Worm (Caenorhabditis elegans) whole organism, L1 larva: ENCODE measurements around the gene T05E12.6.

Experiments used
- C04F5.9 ChIP-seq: sonication (generic microtip); optimal IDR thresholded peaks from 2 replicates; lab custom pipeline; 2016; ENCODE audit warnings: missing genetic modification characterization, missing compliant biosample characterization
- C16A3.4 ChIP-seq: fragments of 150-350 bp; optimal IDR thresholded peaks from 2 replicates; lab custom pipeline; 2014; ENCODE audit warnings: missing biosample characterization, missing genetic modification characterization
- Y116A8C.19 ChIP-seq: sonication (generic microtip); optimal IDR thresholded peaks from 2 replicates; lab custom pipeline; 2016; ENCODE audit warnings: missing compliant biosample characterization, missing genetic modification characterization, borderline replicate concordance
- aly-2 ChIP-seq: fragments of 150-350 bp; optimal IDR thresholded peaks from 2 replicates; lab custom pipeline; 2014; ENCODE audit warnings: missing biosample characterization, missing genetic modification characterization
- ama-1 ChIP-seq: fragments of 150-350 bp; optimal IDR thresholded peaks from 2 replicates; lab custom pipeline; 2014
- blmp-1 ChIP-seq: fragments of 150-350 bp; optimal IDR thresholded peaks from 2 replicates; lab custom pipeline; 2014; ENCODE audit warnings: missing biosample characterization, missing genetic modification characterization
- ceh-8 ChIP-seq: fragments of 200-800 bp; sonication (Bioruptor generic); optimal IDR thresholded peaks from 2 replicates; lab custom pipeline; 2018; ENCODE audit warnings: mild to moderate bottlenecking, missing genetic modification characterization, moderate library complexity, missing compliant biosample characterization
- dpl-1 ChIP-seq, 3 experiments: fragments of 150-350 bp in 2 of 3; sonication (generic microtip) in 1 of 3; optimal IDR thresholded peaks; 2 replicates each; lab custom pipeline; 2014 to 2017; ENCODE audit warnings: missing biosample characterization in 3 of 3, missing genetic modification characterization in 3 of 3, missing genetic modification reagents in 3 of 3
- efl-1 ChIP-seq, 4 experiments: fragments of 150-350 bp; optimal IDR thresholded peaks in 3 of 4; peaks in 1 of 4; 1 replicate in 1 of 4; 2 replicates in 3 of 4; lab custom pipeline; 2014; ENCODE audit warnings: missing biosample characterization in 2 of 4, missing genetic modification characterization in 2 of 4, missing genetic modification reagents in 2 of 4
- egl-13 ChIP-seq: sonication (generic microtip); optimal IDR thresholded peaks from 2 replicates; lab custom pipeline; 2016; ENCODE audit warnings: missing genotype, missing genetic modification reagents, missing genetic modification characterization, missing compliant biosample characterization
- egl-27 ChIP-seq, 2 experiments: fragments of 150-350 bp in 1 of 2; sonication (generic microtip); optimal IDR thresholded peaks; 3 replicates each; lab custom pipeline; 2017 to 2018; ENCODE audit warnings: missing biosample characterization in 2 of 2, missing genetic modification characterization in 2 of 2, missing genetic modification reagents in 2 of 2
- elt-2 ChIP-seq: sonication (generic microtip); optimal IDR thresholded peaks from 2 replicates; lab custom pipeline; 2016; ENCODE audit warnings: missing genetic modification characterization, mild to moderate bottlenecking, inconsistent platforms, missing compliant biosample characterization, missing genetic modification reagents
- elt-3 ChIP-seq, 6 experiments: fragments of 150-350 bp in 1 of 6; sonication (generic microtip); optimal IDR thresholded peaks; 2 replicates each; lab custom pipeline; 2017 to 2018; ENCODE audit warnings: missing biosample characterization in 6 of 6, missing genetic modification characterization in 6 of 6, inconsistent platforms in 1 of 6
- hlh-17 ChIP-seq: fragments of 200-800 bp; sonication (Bioruptor generic); optimal IDR thresholded peaks from 2 replicates; lab custom pipeline; 2018; ENCODE audit warnings: missing genetic modification characterization, mild to moderate bottlenecking, missing compliant biosample characterization, moderate library complexity, borderline replicate concordance
- jun-1 ChIP-seq: fragments of 150-350 bp; optimal IDR thresholded peaks from 2 replicates; lab custom pipeline; 2014; ENCODE audit warnings: missing biosample characterization, missing genetic modification reagents, missing genetic modification characterization
- lin-15B ChIP-seq: fragments of 150-350 bp; sonication (generic microtip); optimal IDR thresholded peaks from 3 replicates; lab custom pipeline; 2014; ENCODE audit warnings: missing biosample characterization, missing genetic modification characterization
- lin-35 ChIP-seq, 2 experiments: fragments of 150-350 bp; optimal IDR thresholded peaks; 2 replicates each; lab custom pipeline; 2014; ENCODE audit warnings: missing biosample characterization in 2 of 2, missing genetic modification characterization in 2 of 2, missing genetic modification reagents in 2 of 2
- lin-39 ChIP-seq: fragments of 150-350 bp; optimal IDR thresholded peaks from 2 replicates; lab custom pipeline; 2014; ENCODE audit warnings: missing biosample characterization, missing genetic modification reagents, missing genetic modification characterization
- mab-9 ChIP-seq: fragments of 200-800 bp; sonication (Bioruptor generic); IDR thresholded peaks from 2 replicates; pipeline ENCODE4 v1.3.6; 2022; ENCODE audit warnings: missing genetic modification reagents, missing genetic modification characterization, missing compliant biosample characterization
- mdl-1 ChIP-seq, 2 experiments: fragments of 150-350 bp; optimal IDR thresholded peaks; 2 replicates each; lab custom pipeline; 2014 to 2017; ENCODE audit warnings: missing biosample characterization in 2 of 2, missing genetic modification characterization in 2 of 2, inconsistent platforms in 1 of 2
- nhr-11 ChIP-seq: fragments of 150-350 bp; optimal IDR thresholded peaks from 2 replicates; lab custom pipeline; 2014; ENCODE audit warnings: missing biosample characterization, missing genetic modification characterization
- nhr-47 ChIP-seq: sonication (generic microtip); optimal IDR thresholded peaks from 2 replicates; lab custom pipeline; 2016; ENCODE audit warnings: mild to moderate bottlenecking, missing genetic modification characterization, moderate library complexity, missing compliant biosample characterization
- nhr-76 ChIP-seq: sonication (generic microtip); optimal IDR thresholded peaks from 2 replicates; lab custom pipeline; 2017; ENCODE audit warnings: missing biosample characterization, missing genetic modification characterization
- nhr-84 ChIP-seq: sonication (generic microtip); optimal IDR thresholded peaks from 2 replicates; lab custom pipeline; 2017; ENCODE audit warnings: missing biosample characterization, missing genetic modification characterization
- nhr-90 ChIP-seq: sonication (generic microtip); optimal IDR thresholded peaks from 2 replicates; lab custom pipeline; 2016; ENCODE audit warnings: mild to moderate bottlenecking, missing genetic modification characterization, missing compliant biosample characterization; ENCODE audit not compliant: poor library complexity
- rnt-1 ChIP-seq: sonication (generic microtip); optimal IDR thresholded peaks from 2 replicates; lab custom pipeline; 2016; ENCODE audit warnings: mild to moderate bottlenecking, missing genetic modification characterization, moderate library complexity, missing compliant biosample characterization
- snpc-4 ChIP-seq: fragments of 150-350 bp; optimal IDR thresholded peaks from 2 replicates; lab custom pipeline; 2014; ENCODE audit warnings: missing biosample characterization, missing genetic modification characterization
- snu-23 ChIP-seq: sonication (generic microtip); optimal IDR thresholded peaks from 2 replicates; lab custom pipeline; 2016; ENCODE audit warnings: missing genetic modification characterization, missing compliant biosample characterization
- sup-37 ChIP-seq: fragments of 200-800 bp; sonication (Bioruptor generic); optimal IDR thresholded peaks from 2 replicates; lab custom pipeline; 2018; ENCODE audit warnings: mild to moderate bottlenecking, missing genetic modification characterization, missing compliant biosample characterization
- unc-30 ChIP-seq: sonication (generic microtip); optimal IDR thresholded peaks from 2 replicates; lab custom pipeline; 2017; ENCODE audit warnings: missing biosample characterization, missing genetic modification characterization
- unc-62 ChIP-seq: fragments of 150-350 bp; optimal IDR thresholded peaks from 2 replicates; lab custom pipeline; 2014; ENCODE audit warnings: missing biosample characterization, missing genetic modification reagents, missing genetic modification characterization
- vab-15 ChIP-seq: sonication (generic microtip); optimal IDR thresholded peaks from 2 replicates; lab custom pipeline; 2017; ENCODE audit warnings: missing genotype, mild to moderate bottlenecking, missing genetic modification characterization, missing compliant biosample characterization
- xbp-1 ChIP-seq: sonication (generic microtip); optimal IDR thresholded peaks from 2 replicates; lab custom pipeline; 2016; ENCODE audit warnings: missing genetic modification characterization, missing compliant biosample characterization
- zag-1 ChIP-seq: fragments of 150-350 bp; optimal IDR thresholded peaks from 2 replicates; lab custom pipeline; 2014; ENCODE audit warnings: missing biosample characterization, missing genetic modification characterization
- ztf-11 ChIP-seq, 2 experiments: sonication (generic microtip); optimal IDR thresholded peaks; 2 replicates each; lab custom pipeline; 2016 to 2017; ENCODE audit warnings: missing genetic modification characterization in 2 of 2, missing biosample characterization in 1 of 2, missing compliant biosample characterization in 1 of 2

Gene T05E12.6

ce11 chrV:17066634-17067033 lies 22.6 kb downstream of the T05E12.6 start:
- TF ChIP-seq lin-35 (GFP tag; optimal IDR thresholded peaks at IDR 0.05; lab: Kevin White, UChicago) (no peak), nhr-90 (tag; lab: Kevin White, UChicago) (no peak), nhr-76 (tag; lab: Kevin White, UChicago) (no peak), vab-15 (no peak), hlh-17 (GFP tag; lab: Kevin White, UChicago) (no peak), ama-1 (no peak), rnt-1 (tag; lab: Kevin White, UChicago) (no peak), ztf-11 (tag; optimal IDR thresholded peaks at IDR 0.05; lab: Kevin White, UChicago) (no peak), elt-3 (tag; optimal IDR thresholded peaks at IDR 0.05; lab: Kevin White, UChicago) (no peak), blmp-1 (tag; lab: Kevin White, UChicago) (no peak), snu-23 (GFP tag; lab: Kevin White, UChicago) (no peak), ceh-8 (GFP tag; lab: Kevin White, UChicago) (no peak), lin-15B (tag; lab: Kevin White, UChicago) (no peak), mab-9 (GFP tag; lab: Robert Waterston, UW) (no peak), lin-39 (tag; lab: Kevin White, UChicago) (no peak), dpl-1 (GFP tag; optimal IDR thresholded peaks at IDR 0.05; lab: Kevin White, UChicago) (no peak)

DNA sequence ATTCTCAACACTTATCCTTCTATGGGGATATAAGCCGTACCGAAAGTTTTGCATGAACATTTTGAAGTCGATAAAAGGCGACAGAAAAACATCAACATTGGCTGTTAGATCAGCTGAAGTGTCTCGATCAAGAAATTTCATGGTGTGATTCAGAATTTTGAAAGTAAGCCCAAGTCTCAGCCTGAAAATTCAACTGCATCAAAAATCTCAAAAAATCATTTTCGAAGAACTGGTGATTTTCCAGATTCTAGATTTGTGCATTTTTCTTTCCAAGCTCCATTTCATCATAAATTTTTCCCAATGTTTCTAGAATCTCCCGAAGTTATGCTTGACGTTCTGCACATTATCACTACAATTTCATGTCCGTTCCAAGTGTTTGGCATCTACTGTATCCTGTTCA lies 24.6 kb downstream of the T05E12.6 start, which contains the start of gene srh-255:
Gene srh-255, plus strand, starts transcription at position 301 of the 400 bp plus-strand sequence.
- TF ChIP-seq aly-2 (tag; lab: Kevin White, UChicago) (no peak), unc-30 (tag; lab: Kevin White, UChicago) (no peak)
- TF ChIP-seq, all 84 proteins: peak for 0

- no peak for TF ChIP-seq nhr-84 (tag; lab: Kevin White, UChicago)
- no peak for TF ChIP-seq sup-37
- TF ChIP-seq elt-3 (tag; optimal IDR thresholded peaks at IDR 0.05; lab: Kevin White, UChicago): no peak
- TF ChIP-seq lin-35 (GFP tag; optimal IDR thresholded peaks at IDR 0.05; lab: Kevin White, UChicago): no peak
- TF ChIP-seq nhr-47 (tag; lab: Kevin White, UChicago): no peak
- TF ChIP-seq jun-1 (tag; lab: Kevin White, UChicago): no peak
- no peak for TF ChIP-seq mdl-1 (tag; optimal IDR thresholded peaks at IDR 0.05; lab: Kevin White, UChicago)
- no peak for TF ChIP-seq C04F5.9
- no peak for TF ChIP-seq elt-2 (tag; lab: Kevin White, UChicago)
- TF ChIP-seq unc-62 (GFP tag; lab: Kevin White, UChicago): no peak
- no peak for TF ChIP-seq zag-1
- no peak for TF ChIP-seq efl-1 (optimal IDR thresholded peaks at IDR 0.05; lab: Kevin White, UChicago)
- no peak for TF ChIP-seq efl-1 (GFP tag; optimal IDR thresholded peaks at IDR 0.05 in 1 of 2; lab: Kevin White, UChicago)
Measured at ce11 chrV:17061585-17061984, 27.7 kb downstream of the T05E12.6 start, which contains the start of gene F28B1.9. Gene F28B1.9 (plus strand): TSS chrV:17061885.

- TF ChIP-seq xbp-1 (tag; lab: Kevin White, UChicago) (no peak), nhr-11 (tag; lab: Kevin White, UChicago) (no peak), C16A3.4 (no peak), ama-1 (no peak), zag-1 (no peak), nhr-47 (tag; lab: Kevin White, UChicago) (no peak), lin-15B (tag; lab: Kevin White, UChicago) (no peak), egl-27 (tag; optimal IDR thresholded peaks at IDR 0.05; lab: Kevin White, UChicago) (no peak), snpc-4 (tag; lab: Kevin White, UChicago) (no peak), snu-23 (GFP tag; lab: Kevin White, UChicago) (no peak), jun-1 (tag; lab: Kevin White, UChicago) (no peak), ceh-8 (GFP tag; lab: Kevin White, UChicago) (no peak), egl-13 (tag; lab: Kevin White, UChicago) (no peak), Y116A8C.19 (no peak)
Measured at ce11 chrV:17059987-17060386, 29.3 kb downstream of the T05E12.6 start, which contains the start of gene sri-66. Gene sri-66 (plus strand): TSS chrV:17060287.
